Worm (Caenorhabditis elegans): ENCODE results near the gene T02E9.5.

DNA sequence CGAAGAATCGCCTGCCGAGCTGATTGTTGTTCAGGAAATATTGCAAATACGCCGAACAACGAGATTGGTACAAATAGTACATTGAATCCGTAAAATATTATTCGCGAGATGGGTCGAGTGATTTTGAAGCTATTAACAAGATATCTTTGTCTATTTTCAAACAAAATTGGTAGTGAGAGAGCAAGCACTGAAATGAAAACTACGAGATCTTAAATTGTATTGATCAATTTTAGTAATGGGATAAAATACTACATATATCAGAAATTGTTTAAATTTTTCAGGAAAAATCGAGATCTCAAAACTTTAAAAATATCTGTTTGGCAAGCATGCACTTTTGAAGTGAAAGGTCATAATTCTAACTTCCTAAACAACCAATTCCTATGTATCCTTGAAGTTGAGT is 37.8 kb upstream of the T02E9.5 start:
- no peak for TF ChIP-seq F26F4.8 (GFP tag; conservative IDR thresholded peaks at IDR 0.05)
- TF ChIP-seq vab-7 (GFP tag; IDR thresholded peaks at IDR 0.05) = no peak

All from whole organism, L4 larva.